Worm (Caenorhabditis elegans) whole organism, young adult: ENCODE results near the gene W03C9.6.

ENCODE experiments used
- B0261.1 ChIP-seq: sonication (generic microtip); optimal IDR thresholded peaks from 2 replicates; lab custom pipeline; 2016; ENCODE audit warnings: mild to moderate bottlenecking, missing genetic modification characterization, moderate library complexity, missing compliant biosample characterization
- B0336.3 ChIP-seq: fragments of 200-800 bp; sonication (Bioruptor generic); IDR thresholded peaks from 2 replicates; pipeline ENCODE4 v1.3.6; 2022; ENCODE audit warnings: missing genetic modification characterization, missing compliant biosample characterization
- D2030.7 ChIP-seq: fragments of 200-800 bp; sonication (Bioruptor generic); IDR thresholded peaks from 2 replicates; pipeline ENCODE4 v1.3.6; 2022; ENCODE audit warnings: missing genetic modification reagents, missing genetic modification characterization, missing compliant biosample characterization
- F37B4.10 ChIP-seq: fragments of 200-800 bp; sonication (Bioruptor generic); IDR thresholded peaks from 2 replicates; pipeline ENCODE4 v1.3.6; 2022; ENCODE audit warnings: missing genetic modification characterization, missing compliant biosample characterization
- F52B5.7 ChIP-seq: sonication (generic microtip); optimal IDR thresholded peaks from 2 replicates; lab custom pipeline; 2016; ENCODE audit warnings: mild to moderate bottlenecking, missing genetic modification characterization, missing compliant biosample characterization
- F57A8.1 ChIP-seq: fragments of 200-800 bp; sonication (Bioruptor generic); optimal IDR thresholded peaks from 2 replicates; lab custom pipeline; 2018; ENCODE audit warnings: mild to moderate bottlenecking, missing genetic modification characterization, moderate library complexity, missing compliant biosample characterization
- K12H6.12 ChIP-seq: fragments of 200-800 bp; sonication (Bioruptor generic); optimal IDR thresholded peaks from 2 replicates; lab custom pipeline; 2018; ENCODE audit warnings: mild to moderate bottlenecking, missing genetic modification characterization, missing compliant biosample characterization
- T07F8.4 ChIP-seq: sonication (generic microtip); optimal IDR thresholded peaks from 2 replicates; lab custom pipeline; 2016; ENCODE audit warnings: mild to moderate bottlenecking, missing genetic modification characterization, moderate library complexity, missing compliant biosample characterization
- T26A5.8 ChIP-seq: sonication (generic microtip); optimal IDR thresholded peaks from 2 replicates; lab custom pipeline; 2016; ENCODE audit warnings: missing genetic modification characterization, missing compliant biosample characterization
- Y53G8AR.9 ChIP-seq: fragments of 200-800 bp; sonication (Bioruptor generic); conservative IDR thresholded peaks from 2 replicates; pipeline ENCODE4 v1.3.6; 2022; ENCODE audit warnings: missing genetic modification reagents, missing genetic modification characterization, missing compliant biosample characterization
- Y56A3A.18 ChIP-seq: fragments of 200-800 bp; sonication (Bioruptor generic); IDR thresholded peaks from 2 replicates; pipeline ENCODE4 v1.3.6; 2022; ENCODE audit warnings: missing genetic modification reagents, missing genetic modification characterization, missing compliant biosample characterization
- Y67H2A.10 ChIP-seq: fragments of 200-800 bp; sonication (Bioruptor generic); conservative IDR thresholded peaks from 2 replicates; pipeline ENCODE4 v1.3.6; 2022; ENCODE audit warnings: missing genetic modification reagents, missing genetic modification characterization, missing compliant biosample characterization
- Y79H2A.3 ChIP-seq: fragments of 200-800 bp; sonication (Bioruptor generic); conservative IDR thresholded peaks from 2 replicates; pipeline ENCODE4 v1.3.6; 2022; ENCODE audit warnings: missing genetic modification reagents, missing genetic modification characterization, missing compliant biosample characterization
- ama-1 ChIP-seq, 3 experiments: fragments of 150-350 bp in 1 of 3; sonication (generic microtip) in 2 of 3; optimal IDR thresholded peaks; 2 replicates each; lab custom pipeline; 2014 to 2018; ENCODE audit warnings: missing biosample characterization in 2 of 3, missing genetic modification characterization in 2 of 3, missing genetic modification reagents in 2 of 3
- aptf-2 ChIP-seq: fragments of 200-800 bp; sonication (Bioruptor generic); conservative IDR thresholded peaks from 2 replicates; pipeline ENCODE4 v1.3.6; 2022; ENCODE audit warnings: missing genetic modification reagents, missing genetic modification characterization, missing compliant biosample characterization
- attf-3 ChIP-seq: fragments of 200-800 bp; sonication (Bioruptor generic); conservative IDR thresholded peaks from 2 replicates; pipeline ENCODE4 v1.3.6; 2022; ENCODE audit warnings: missing genetic modification reagents, missing genetic modification characterization, missing compliant biosample characterization
- attf-5 ChIP-seq: fragments of 200-800 bp; sonication (Bioruptor generic); optimal IDR thresholded peaks from 2 replicates; lab custom pipeline; 2018; ENCODE audit warnings: mild to moderate bottlenecking, missing genetic modification characterization, missing compliant biosample characterization
- cebp-2 ChIP-seq: fragments of 200-800 bp; sonication (Bioruptor generic); IDR thresholded peaks from 2 replicates; pipeline ENCODE4 v1.3.6; 2022; ENCODE audit warnings: missing genetic modification characterization, missing compliant biosample characterization
- ceh-40 ChIP-seq: fragments of 200-800 bp; sonication (Bioruptor generic); IDR thresholded peaks from 2 replicates; pipeline ENCODE4 v1.3.6; 2022; ENCODE audit warnings: missing genetic modification characterization, missing compliant biosample characterization
- die-1 ChIP-seq: sonication (generic microtip); optimal IDR thresholded peaks from 2 replicates; lab custom pipeline; 2016; ENCODE audit warnings: missing genotype, mild to moderate bottlenecking, missing genetic modification characterization, missing compliant biosample characterization
- him-1 ChIP-seq: sonication (generic microtip); optimal IDR thresholded peaks from 2 replicates; lab custom pipeline; 2016; ENCODE audit warnings: missing genotype, missing genetic modification reagents, missing genetic modification characterization, missing compliant biosample characterization
- hlh-12 ChIP-seq: sonication (generic microtip); optimal IDR thresholded peaks from 2 replicates; lab custom pipeline; 2016; ENCODE audit warnings: missing genetic modification characterization, missing compliant biosample characterization
- hlh-26 ChIP-seq: fragments of 200-800 bp; sonication (Bioruptor generic); conservative IDR thresholded peaks from 2 replicates; pipeline ENCODE4 v1.3.6; 2022; ENCODE audit warnings: missing genetic modification reagents, missing genetic modification characterization, missing compliant biosample characterization
- hsf-1 ChIP-seq: fragments of 200-800 bp; sonication (Bioruptor generic); IDR thresholded peaks from 2 replicates; pipeline ENCODE4 v1.3.6; 2022; ENCODE audit warnings: missing genetic modification reagents, missing genetic modification characterization, missing compliant biosample characterization
- let-607 ChIP-seq, 2 experiments: fragments of 200-800 bp in 1 of 2; sonication (Bioruptor generic) in 1 of 2; sonication (generic microtip) in 1 of 2; optimal IDR thresholded peaks; 2 replicates each; lab custom pipeline; 2016 to 2018; ENCODE audit warnings: mild to moderate bottlenecking in 2 of 2, missing compliant biosample characterization in 2 of 2, missing genetic modification characterization in 2 of 2, moderate library complexity in 2 of 2, missing genotype in 1 of 2
- lin-26 ChIP-seq: fragments of 200-800 bp; sonication (Bioruptor generic); IDR thresholded peaks from 2 replicates; pipeline ENCODE4 v1.3.6; 2022; ENCODE audit warnings: missing genetic modification reagents, missing genetic modification characterization, missing compliant biosample characterization
- lin-40 ChIP-seq: sonication (generic microtip); optimal IDR thresholded peaks from 2 replicates; lab custom pipeline; 2016; ENCODE audit warnings: missing genetic modification characterization, mild to moderate bottlenecking, missing compliant biosample characterization, missing genotype, missing genetic modification reagents
- lsy-27 ChIP-seq: sonication (generic microtip); optimal IDR thresholded peaks from 2 replicates; lab custom pipeline; 2017; ENCODE audit warnings: missing genetic modification characterization, mild to moderate bottlenecking, missing compliant biosample characterization, antibody characterized with exemption, missing genotype, borderline replicate concordance; ENCODE audit not compliant: insufficient read depth
- madf-8 ChIP-seq: fragments of 200-800 bp; sonication (Bioruptor generic); conservative IDR thresholded peaks from 2 replicates; pipeline ENCODE4 v1.3.6; 2022; ENCODE audit warnings: missing genetic modification reagents, missing genetic modification characterization, missing compliant biosample characterization
- mxl-1 ChIP-seq: sonication (generic microtip); optimal IDR thresholded peaks from 2 replicates; lab custom pipeline; 2016; ENCODE audit warnings: missing genetic modification characterization, missing compliant biosample characterization
- nfya-1 ChIP-seq: sonication (generic microtip); optimal IDR thresholded peaks from 2 replicates; lab custom pipeline; 2017; ENCODE audit warnings: antibody characterized with exemption, missing compliant biosample characterization, missing genetic modification characterization, borderline replicate concordance; ENCODE audit not compliant: insufficient read depth
- nfya-2 ChIP-seq: fragments of 200-800 bp; sonication (Bioruptor generic); IDR thresholded peaks from 2 replicates; pipeline ENCODE4 v1.3.6; 2022; ENCODE audit warnings: missing genetic modification reagents, missing genetic modification characterization, missing compliant biosample characterization
- pbrm-1 ChIP-seq: fragments of 200-800 bp; sonication (Bioruptor generic); IDR thresholded peaks from 2 replicates; pipeline ENCODE4 v1.3.6; 2022; ENCODE audit warnings: missing genetic modification reagents, missing genetic modification characterization, missing compliant biosample characterization
- rcor-1 ChIP-seq: fragments of 200-800 bp; sonication (Bioruptor generic); IDR thresholded peaks from 2 replicates; pipeline ENCODE4 v1.3.6; 2022; ENCODE audit warnings: missing genetic modification reagents, missing genetic modification characterization, missing compliant biosample characterization
- sdz-38 ChIP-seq: sonication (generic microtip); optimal IDR thresholded peaks from 2 replicates; lab custom pipeline; 2016; ENCODE audit warnings: missing genotype, missing genetic modification characterization, missing compliant biosample characterization
- snpc-1.1 ChIP-seq: sonication (generic microtip); optimal IDR thresholded peaks from 2 replicates; lab custom pipeline; 2017; ENCODE audit warnings: missing genetic modification characterization, mild to moderate bottlenecking, missing compliant biosample characterization, antibody characterized with exemption, moderate library complexity, missing genotype, missing genetic modification reagents; ENCODE audit not compliant: insufficient read depth
- snpc-1.3 ChIP-seq: sonication (generic microtip); optimal IDR thresholded peaks from 2 replicates; lab custom pipeline; 2017; ENCODE audit warnings: missing genetic modification characterization, mild to moderate bottlenecking, missing compliant biosample characterization, antibody characterized with exemption, moderate library complexity, missing genotype, missing genetic modification reagents; ENCODE audit not compliant: insufficient read depth
- snpc-4 ChIP-seq, 5 experiments: fragments of 150-350 bp in 1 of 5; sonication (generic microtip) in 4 of 5; optimal IDR thresholded peaks; 2 replicates each; lab custom pipeline; 2014 to 2018; ENCODE audit warnings: missing genetic modification characterization in 5 of 5, missing biosample characterization in 3 of 5, antibody characterized with exemption in 2 of 5, mild to moderate bottlenecking in 2 of 5, missing compliant biosample characterization in 2 of 5, missing genotype in 2 of 5, moderate library complexity in 2 of 5, missing genetic modification reagents in 1 of 5
- somi-1 ChIP-seq: fragments of 200-800 bp; sonication (Bioruptor generic); optimal IDR thresholded peaks from 2 replicates; lab custom pipeline; 2018; ENCODE audit warnings: mild to moderate bottlenecking, missing genetic modification characterization, missing compliant biosample characterization
- sptf-2 ChIP-seq: fragments of 200-800 bp; sonication (Bioruptor generic); optimal IDR thresholded peaks from 2 replicates; lab custom pipeline; 2018; ENCODE audit warnings: mild to moderate bottlenecking, missing genetic modification characterization, missing compliant biosample characterization
- tbp1 ChIP-seq: fragments of 200-800 bp; sonication (Bioruptor generic); optimal IDR thresholded peaks from 2 replicates; lab custom pipeline; 2018; ENCODE audit warnings: mild to moderate bottlenecking, missing genetic modification characterization, missing compliant biosample characterization
- tbx-9 ChIP-seq: sonication (generic microtip); optimal IDR thresholded peaks from 2 replicates; lab custom pipeline; 2016; ENCODE audit warnings: borderline replicate concordance, missing genetic modification characterization, inconsistent platforms, missing compliant biosample characterization
- tlf-1 ChIP-seq: fragments of 200-800 bp; sonication (Bioruptor generic); optimal IDR thresholded peaks from 2 replicates; lab custom pipeline; 2018; ENCODE audit warnings: mild to moderate bottlenecking, missing genetic modification characterization, missing compliant biosample characterization
- unc-62 ChIP-seq: fragments of 150-350 bp; optimal IDR thresholded peaks from 2 replicates; lab custom pipeline; 2014; ENCODE audit warnings: missing biosample characterization, missing genetic modification reagents, missing genetic modification characterization
- xnd-1 ChIP-seq: sonication (generic microtip); optimal IDR thresholded peaks from 2 replicates; lab custom pipeline; 2016; ENCODE audit warnings: missing genotype, missing genetic modification reagents, missing genetic modification characterization, missing compliant biosample characterization
- zim-3 ChIP-seq: sonication (generic microtip); optimal IDR thresholded peaks from 2 replicates; lab custom pipeline; 2017; ENCODE audit warnings: mild to moderate bottlenecking, missing genetic modification characterization, moderate library complexity, missing compliant biosample characterization

The W03C9.6 gene

ce11 chrII:12006575-12007098, 52.3 kb downstream of the W03C9.6 start, which contains the start of gene mcm-2 (continued):
- TF ChIP-seq cebp-2 (GFP tag; lab: Robert Waterston, UW) (no peak), hlh-12 (tag; lab: Kevin White, UChicago) (no peak), xnd-1 (tag; lab: Kevin White, UChicago) (peak; percentile 97), sdz-38 (tag; lab: Kevin White, UChicago) (no peak), F52B5.7 (tag; lab: Kevin White, UChicago) (no peak), ama-1 (optimal IDR thresholded peaks at IDR 0.05; lab: Kevin White, UChicago) (no peak), ama-1 (GFP tag; optimal IDR thresholded peaks at IDR 0.05; lab: Kevin White, UChicago) (no peak), snpc-1.1 (peak; percentile 69), attf-5 (GFP tag; lab: Kevin White, UChicago) (peak; percentile 62), sptf-2 (no peak), nfya-2 (GFP tag; lab: Robert Waterston, UW) (no peak), tbx-9 (no peak), tlf-1 (GFP tag; lab: Kevin White, UChicago) (peak; percentile 90), zim-3 (tag; lab: Kevin White, UChicago) (no peak), D2030.7 (peak; percentile 98), pbrm-1 (GFP tag; lab: Robert Waterston, UW) (peak; percentile 86), B0261.1 (tag; lab: Kevin White, UChicago) (no peak), snpc-4 (GFP tag; optimal IDR thresholded peaks at IDR 0.05; lab: Kevin White, UChicago) (peak; percentile 59), snpc-4 (tag; optimal IDR thresholded peaks at IDR 0.05; lab: Kevin White, UChicago) (peak in 3 of 4 experiments; percentile 11 to 75 (median 43)), die-1 (peak; percentile 36), aptf-2 (GFP tag; lab: Robert Waterston, UW) (peak; percentile 87), F57A8.1 (GFP tag; lab: Kevin White, UChicago) (no peak), snpc-1.3 (peak; percentile 90), T26A5.8 (no peak), F37B4.10 (GFP tag; lab: Robert Waterston, UW) (no peak), tbp1 (GFP tag; lab: Kevin White, UChicago) (no peak), somi-1 (no peak), let-607 (tag; optimal IDR thresholded peaks at IDR 0.05; lab: Kevin White, UChicago) (no peak), him-1 (tag; lab: Kevin White, UChicago) (no peak), Y67H2A.10 (GFP tag; lab: Robert Waterston, UW) (peak; percentile 71; the same call in 1 of the 2 replicates), ceh-40 (no peak), mxl-1 (no peak), lsy-27 (tag; lab: Kevin White, UChicago) (no peak), B0336.3 (no peak; the same call in 1 of the 2 replicates), hlh-26 (GFP tag; lab: Robert Waterston, UW) (no peak), rcor-1 (GFP tag; lab: Robert Waterston, UW) (peak; percentile 86), Y56A3A.18 (GFP tag; lab: Robert Waterston, UW) (no peak), attf-3 (GFP tag; lab: Robert Waterston, UW) (peak; percentile 75), unc-62 (GFP tag; lab: Kevin White, UChicago) (no peak), T07F8.4 (tag; lab: Kevin White, UChicago) (no peak), lin-40 (tag; lab: Kevin White, UChicago) (no peak), hsf-1 (GFP tag; lab: Robert Waterston, UW) (peak; percentile 87), Y53G8AR.9 (GFP tag; lab: Robert Waterston, UW) (peak; percentile 93; the same call in 1 of the 2 replicates), nfya-1 (tag; lab: Kevin White, UChicago) (no peak), K12H6.12 (no peak), Y79H2A.3 (GFP tag; lab: Robert Waterston, UW) (peak; percentile 65; the same call in 1 of the 2 replicates), madf-8 (peak; percentile 99), lin-26 (GFP tag; lab: Robert Waterston, UW) (no peak)
